Worm (Caenorhabditis elegans) whole organism, L4 larva: ENCODE measurements around the gene srx-78.
A peak's percentile ranks its signal among the peaks of the same experiment; 100 is the strongest.

Source experiments
- F10B5.3 ChIP-seq: sonication (generic microtip); optimal IDR thresholded peaks from 2 replicates; lab custom pipeline; 2016; ENCODE audit warnings: mild to moderate bottlenecking, missing genetic modification characterization, missing compliant biosample characterization
- F26F4.8 ChIP-seq: fragments of 200-800 bp; sonication (Bioruptor generic); conservative IDR thresholded peaks from 2 replicates; pipeline ENCODE4 v1.3.6; 2022; ENCODE audit warnings: missing genetic modification characterization, missing compliant biosample characterization
- F37D6.2 ChIP-seq: sonication (generic microtip); optimal IDR thresholded peaks from 2 replicates; lab custom pipeline; 2016; ENCODE audit warnings: mild to moderate bottlenecking, missing genetic modification characterization, missing compliant biosample characterization
- R02D3.7 ChIP-seq: fragments of 150-350 bp; sonication (generic microtip); optimal IDR thresholded peaks from 3 replicates; lab custom pipeline; 2014; ENCODE audit warnings: missing biosample characterization, missing genetic modification characterization
- T20F7.1 ChIP-seq: fragments of 200-800 bp; sonication (Bioruptor generic); optimal IDR thresholded peaks from 2 replicates; lab custom pipeline; 2018; ENCODE audit warnings: mild to moderate bottlenecking, missing genetic modification characterization, missing compliant biosample characterization
- Y5F2A.4 ChIP-seq: fragments of 200-800 bp; sonication (Bioruptor generic); optimal IDR thresholded peaks from 2 replicates; lab custom pipeline; 2018; ENCODE audit warnings: mild to moderate bottlenecking, missing genetic modification characterization, missing compliant biosample characterization
- attf-4 ChIP-seq: sonication (generic microtip); optimal IDR thresholded peaks from 3 replicates; lab custom pipeline; 2017; ENCODE audit warnings: missing biosample characterization, missing genetic modification characterization
- ceh-20 ChIP-seq: fragments of 200-800 bp; sonication (Bioruptor generic); IDR thresholded peaks from 2 replicates; pipeline ENCODE4 v1.3.6; 2022; ENCODE audit warnings: missing genetic modification reagents, missing genetic modification characterization, missing compliant biosample characterization
- ceh-32 ChIP-seq: sonication (generic microtip); optimal IDR thresholded peaks from 2 replicates; lab custom pipeline; 2016; ENCODE audit warnings: mild to moderate bottlenecking, missing genetic modification characterization, missing compliant biosample characterization; ENCODE audit not compliant: poor library complexity
- ceh-44 ChIP-seq: fragments of 200-800 bp; sonication (Bioruptor generic); IDR thresholded peaks from 2 replicates; pipeline ENCODE4 v1.3.6; 2022; ENCODE audit warnings: missing genetic modification reagents, missing genetic modification characterization, missing compliant biosample characterization
- ceh-62 ChIP-seq: sonication (generic microtip); optimal IDR thresholded peaks from 2 replicates; lab custom pipeline; 2017; ENCODE audit warnings: missing biosample characterization, missing genetic modification characterization
- ctbp-1 ChIP-seq: fragments of 200-800 bp; sonication (Bioruptor generic); IDR thresholded peaks from 2 replicates; pipeline ENCODE4 v1.3.6; 2022; ENCODE audit warnings: missing genetic modification reagents, missing genetic modification characterization, missing compliant biosample characterization
- daf-16 ChIP-seq, 3 experiments: sonication (generic microtip); optimal IDR thresholded peaks; 2 replicates each; lab custom pipeline; 2016 to 2017; ENCODE audit warnings: missing genetic modification characterization in 3 of 3, missing genetic modification reagents in 3 of 3, mild to moderate bottlenecking in 2 of 3, missing compliant biosample characterization in 2 of 3, missing biosample characterization in 1 of 3, moderate library complexity in 1 of 3
- dmd-6 ChIP-seq: fragments of 200-800 bp; sonication (Bioruptor generic); IDR thresholded peaks from 2 replicates; pipeline ENCODE4 v1.3.6; 2022; ENCODE audit warnings: missing genetic modification reagents, missing genetic modification characterization, missing compliant biosample characterization
- dmd-8 ChIP-seq: fragments of 200-800 bp; sonication (Bioruptor generic); IDR thresholded peaks from 2 replicates; pipeline ENCODE4 v1.3.6; 2022; ENCODE audit warnings: missing genetic modification characterization, missing compliant biosample characterization
- dpl-1 ChIP-seq: fragments of 150-350 bp; optimal IDR thresholded peaks from 2 replicates; lab custom pipeline; 2014; ENCODE audit warnings: missing biosample characterization, missing genetic modification reagents, missing genetic modification characterization
- dve-1 ChIP-seq: sonication (generic microtip); optimal IDR thresholded peaks from 2 replicates; lab custom pipeline; 2017; ENCODE audit warnings: antibody characterized with exemption, mild to moderate bottlenecking, missing genetic modification characterization, missing compliant biosample characterization; ENCODE audit not compliant: insufficient read depth
- fkh-10 ChIP-seq: fragments of 150-350 bp; optimal IDR thresholded peaks from 2 replicates; lab custom pipeline; 2014; ENCODE audit warnings: missing biosample characterization, missing genetic modification reagents, missing genetic modification characterization
- fos-1 ChIP-seq: fragments of 150-350 bp; optimal IDR thresholded peaks from 2 replicates; lab custom pipeline; 2014; ENCODE audit warnings: missing biosample characterization, missing genetic modification characterization
- gei-8 ChIP-seq: fragments of 200-800 bp; sonication (Bioruptor generic); optimal IDR thresholded peaks from 2 replicates; lab custom pipeline; 2018; ENCODE audit warnings: mild to moderate bottlenecking, missing genetic modification characterization, missing compliant biosample characterization
- hlh-11 ChIP-seq: fragments of 200-800 bp; sonication (Bioruptor generic); optimal IDR thresholded peaks from 2 replicates; lab custom pipeline; 2018; ENCODE audit warnings: mild to moderate bottlenecking, missing genetic modification characterization, missing compliant biosample characterization
- hmg-1.1 ChIP-seq: fragments of 200-800 bp; sonication (Bioruptor generic); IDR thresholded peaks from 2 replicates; pipeline ENCODE4 v1.3.6; 2022; ENCODE audit warnings: missing genetic modification reagents, missing genetic modification characterization, missing compliant biosample characterization
- jun-1 ChIP-seq: fragments of 150-350 bp; optimal IDR thresholded peaks from 2 replicates; lab custom pipeline; 2014; ENCODE audit warnings: missing biosample characterization, missing genetic modification reagents, missing genetic modification characterization
- lim-7 ChIP-seq: fragments of 200-800 bp; sonication (Bioruptor generic); IDR thresholded peaks from 2 replicates; pipeline ENCODE4 v1.3.6; 2022; ENCODE audit warnings: missing genetic modification characterization, missing compliant biosample characterization
- lin-1 ChIP-seq: fragments of 200-800 bp; sonication (Bioruptor generic); IDR thresholded peaks from 2 replicates; pipeline ENCODE4 v1.3.6; 2022; ENCODE audit warnings: missing genetic modification reagents, missing genetic modification characterization, missing compliant biosample characterization
- lin-29 ChIP-seq: fragments of 200-800 bp; sonication (Bioruptor generic); IDR thresholded peaks from 2 replicates; pipeline ENCODE4 v1.3.6; 2022; ENCODE audit warnings: missing genetic modification reagents, missing genetic modification characterization, missing compliant biosample characterization
- lin-38 ChIP-seq: fragments of 200-800 bp; sonication (Bioruptor generic); IDR thresholded peaks from 2 replicates; pipeline ENCODE4 v1.3.6; 2022; ENCODE audit warnings: missing genetic modification reagents, missing genetic modification characterization, missing compliant biosample characterization
- lir-3 ChIP-seq: sonication (generic microtip); optimal IDR thresholded peaks from 2 replicates; lab custom pipeline; 2016; ENCODE audit warnings: mild to moderate bottlenecking, missing genetic modification characterization, missing compliant biosample characterization
- lsy-2 ChIP-seq, 2 experiments: fragments of 150-350 bp in 1 of 2; sonication (generic microtip) in 1 of 2; optimal IDR thresholded peaks; 2 replicates each; lab custom pipeline; 2014 to 2017; ENCODE audit warnings: missing biosample characterization in 2 of 2, missing genetic modification characterization in 2 of 2
- madf-9 ChIP-seq: fragments of 200-800 bp; sonication (Bioruptor generic); conservative IDR thresholded peaks from 2 replicates; pipeline ENCODE4 v1.3.6; 2022; ENCODE audit warnings: missing genetic modification reagents, missing genetic modification characterization, missing compliant biosample characterization
- mxl-3 ChIP-seq: fragments of 200-800 bp; sonication (Bioruptor generic); optimal IDR thresholded peaks from 2 replicates; lab custom pipeline; 2018; ENCODE audit warnings: mild to moderate bottlenecking, missing genetic modification characterization, missing compliant biosample characterization
- nhr-11 ChIP-seq: fragments of 150-350 bp; optimal IDR thresholded peaks from 2 replicates; lab custom pipeline; 2014; ENCODE audit warnings: missing biosample characterization, missing genetic modification characterization
- nhr-25 ChIP-seq: sonication (generic microtip); optimal IDR thresholded peaks from 2 replicates; lab custom pipeline; 2017; ENCODE audit warnings: missing genetic modification characterization, mild to moderate bottlenecking, missing compliant biosample characterization, antibody characterized with exemption, moderate library complexity, borderline replicate concordance; ENCODE audit not compliant: insufficient read depth
- nhr-42 ChIP-seq: fragments of 200-800 bp; sonication (Bioruptor generic); IDR thresholded peaks from 2 replicates; pipeline ENCODE4 v1.3.6; 2022; ENCODE audit warnings: missing genetic modification characterization, missing compliant biosample characterization
- nhr-77 ChIP-seq: fragments of 150-350 bp; optimal IDR thresholded peaks from 2 replicates; lab custom pipeline; 2014; ENCODE audit warnings: missing biosample characterization, missing genetic modification characterization
- rbr-2 ChIP-seq: sonication (generic microtip); optimal IDR thresholded peaks from 2 replicates; lab custom pipeline; 2016; ENCODE audit warnings: missing genotype, missing genetic modification characterization, missing compliant biosample characterization
- sdz-12 ChIP-seq: fragments of 200-800 bp; sonication (Bioruptor generic); optimal IDR thresholded peaks from 2 replicates; lab custom pipeline; 2018; ENCODE audit warnings: mild to moderate bottlenecking, missing genetic modification characterization, missing compliant biosample characterization
- snpc-1.2 ChIP-seq: fragments of 200-800 bp; sonication (Bioruptor generic); IDR thresholded peaks from 2 replicates; pipeline ENCODE4 v1.3.6; 2022; ENCODE audit warnings: missing genetic modification reagents, missing genetic modification characterization, missing compliant biosample characterization
- snpc-4 ChIP-seq: fragments of 150-350 bp; optimal IDR thresholded peaks from 2 replicates; lab custom pipeline; 2014; ENCODE audit warnings: missing biosample characterization, missing genetic modification characterization
- spr-1 ChIP-seq: sonication (generic microtip); optimal IDR thresholded peaks from 2 replicates; lab custom pipeline; 2016; ENCODE audit warnings: mild to moderate bottlenecking, missing genetic modification characterization, missing compliant biosample characterization
- spr-3 ChIP-seq: fragments of 200-800 bp; sonication (Bioruptor generic); optimal IDR thresholded peaks from 2 replicates; lab custom pipeline; 2018; ENCODE audit warnings: mild to moderate bottlenecking, missing genetic modification characterization, missing compliant biosample characterization
- unc-39 ChIP-seq: sonication (generic microtip); optimal IDR thresholded peaks from 2 replicates; lab custom pipeline; 2017; ENCODE audit warnings: missing biosample characterization, missing genetic modification characterization
- unc-62 ChIP-seq, 3 experiments: fragments of 150-350 bp in 1 of 3; sonication (generic microtip); optimal IDR thresholded peaks in 2 of 3; peaks in 1 of 3; 1 replicate in 1 of 3; 2 replicates in 2 of 3; lab custom pipeline; 2014 to 2017; ENCODE audit warnings: missing biosample characterization in 3 of 3, missing genetic modification characterization in 3 of 3, missing genetic modification reagents in 3 of 3, missing genotype in 1 of 3
- zag-1 ChIP-seq: fragments of 150-350 bp; optimal IDR thresholded peaks from 2 replicates; lab custom pipeline; 2014; ENCODE audit warnings: missing biosample characterization, missing genetic modification characterization
- zfp-3 ChIP-seq: fragments of 200-800 bp; sonication (Bioruptor generic); conservative IDR thresholded peaks from 2 replicates; pipeline ENCODE4 v1.3.6; 2022; ENCODE audit warnings: missing genetic modification reagents, missing genetic modification characterization, missing compliant biosample characterization

Gene srx-78

DNA sequence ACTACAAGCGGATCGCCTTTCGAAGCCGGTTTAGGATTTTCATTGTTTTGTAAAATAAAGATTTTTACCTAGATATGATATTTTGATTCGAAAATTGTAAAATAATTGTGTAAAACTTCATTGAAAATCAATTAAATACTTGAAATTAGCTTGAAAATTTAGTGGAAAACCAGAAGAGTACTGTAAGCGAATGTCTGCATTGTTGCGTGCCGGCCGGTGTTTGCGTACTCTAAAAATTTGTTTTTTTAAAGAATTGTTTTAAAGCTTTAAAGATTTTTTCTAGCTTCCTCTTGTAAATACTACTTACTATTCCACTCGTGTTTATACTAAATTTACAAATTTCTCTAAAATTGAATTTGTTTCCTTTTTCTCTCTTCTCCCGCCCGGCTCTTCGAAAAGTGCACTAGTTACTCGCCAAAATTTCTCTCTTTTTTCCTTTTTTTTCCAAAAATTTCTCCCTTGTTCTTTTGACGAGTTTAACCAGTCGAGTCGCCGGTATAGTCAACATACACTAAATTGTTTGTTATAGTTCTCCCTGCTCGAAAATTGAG is 25.3 kb upstream of the srx-78 start:
- TF ChIP-seq jun-1 = no peak
- TF ChIP-seq mxl-3 = no peak
- TF ChIP-seq lim-7 (GFP tag; lab: Robert Waterston, UW) = no peak
- no peak for TF ChIP-seq dmd-8 (GFP tag; lab: Robert Waterston, UW)
- TF ChIP-seq unc-62 (GFP tag; optimal IDR thresholded peaks at IDR 0.05 in 1 of 2; lab: Kevin White, UChicago) = no peak
- no peak for TF ChIP-seq unc-62 (tag; optimal IDR thresholded peaks at IDR 0.05; lab: Kevin White, UChicago)
- TF ChIP-seq lsy-2 (tag; optimal IDR thresholded peaks at IDR 0.05; lab: Kevin White, UChicago) = peak in 1 of 2 experiments; percentile 61
- TF ChIP-seq T20F7.1 (GFP tag; lab: Kevin White, UChicago) = no peak
- peak; percentile 14 for TF ChIP-seq fkh-10 (GFP tag; lab: Kevin White, UChicago)
- no peak for TF ChIP-seq ceh-62 (tag; lab: Kevin White, UChicago)
- TF ChIP-seq spr-3 (GFP tag; lab: Kevin White, UChicago) = no peak

- TF ChIP-seq R02D3.7 (tag; lab: Kevin White, UChicago) (no peak), F10B5.3 (tag; lab: Kevin White, UChicago) (no peak), nhr-25 (tag; lab: Kevin White, UChicago) (no peak), ceh-32 (no peak), ceh-44 (GFP tag; lab: Robert Waterston, UW) (no peak), dmd-6 (GFP tag; lab: Robert Waterston, UW) (peak; percentile 38; the same call in 1 of the 2 replicates), daf-16 (GFP tag; optimal IDR thresholded peaks at IDR 0.05; lab: Kevin White, UChicago) (peak in 1 of 2 experiments; percentile 23), daf-16 (tag; optimal IDR thresholded peaks at IDR 0.05; lab: Kevin White, UChicago) (peak; percentile 8), hlh-11 (tag; lab: Kevin White, UChicago) (peak; percentile 68), dpl-1 (GFP tag; lab: Kevin White, UChicago) (peak; percentile 27), dve-1 (tag; lab: Kevin White, UChicago) (peak; percentile 72), lin-38 (peak; percentile 21; the same call in 1 of the 2 replicates), rbr-2 (peak; percentile 92), F37D6.2 (peak; percentile 78), nhr-77 (tag; lab: Kevin White, UChicago) (no peak), attf-4 (no peak), ceh-20 (peak; percentile 55), lsy-2 (tag; optimal IDR thresholded peaks at IDR 0.05; lab: Kevin White, UChicago) (peak; percentile 42 to 76), unc-62 (GFP tag; optimal IDR thresholded peaks at IDR 0.05 in 1 of 2; lab: Kevin White, UChicago) (peak in 1 of 2 experiments; percentile 98), unc-62 (tag; optimal IDR thresholded peaks at IDR 0.05; lab: Kevin White, UChicago) (no peak), spr-1 (tag; lab: Kevin White, UChicago) (no peak), madf-9 (no peak), hmg-1.1 (GFP tag; lab: Robert Waterston, UW) (peak; percentile 74), unc-39 (tag; lab: Kevin White, UChicago) (no peak), zag-1 (peak; percentile 56), lin-29 (GFP tag; lab: Robert Waterston, UW) (no peak), nhr-11 (tag; lab: Kevin White, UChicago) (peak; percentile 72), snpc-4 (tag; lab: Kevin White, UChicago) (no peak), snpc-1.2 (GFP tag; lab: Robert Waterston, UW) (no peak), Y5F2A.4 (no peak), lir-3 (tag; lab: Kevin White, UChicago) (no peak), gei-8 (GFP tag; lab: Kevin White, UChicago) (no peak), nhr-42 (GFP tag; lab: Robert Waterston, UW) (no peak), zfp-3 (GFP tag; lab: Robert Waterston, UW) (no peak), ctbp-1 (GFP tag; lab: Robert Waterston, UW) (peak; percentile 72), lin-1 (GFP tag; lab: Robert Waterston, UW) (no peak), mxl-3 (no peak), F26F4.8 (GFP tag; lab: Robert Waterston, UW) (no peak), fos-1 (no peak), sdz-12 (GFP tag; lab: Kevin White, UChicago) (no peak), spr-3 (GFP tag; lab: Kevin White, UChicago) (no peak)
Measured at ce11 chrV:15071015-15071810, 23.6 kb upstream of the srx-78 start, which contains the start of gene unc-76. TSS of gene unc-76 (plus strand) at chrV:15071760.
